Worm (Caenorhabditis elegans) whole organism, young adult: ENCODE data around the gene M01H9.4.

Experiments used
- C06A6.2 ChIP-seq: fragments of 200-800 bp; sonication (Bioruptor generic); conservative IDR thresholded peaks from 2 replicates; pipeline ENCODE4 v1.3.6; 2022; ENCODE audit warnings: missing genetic modification characterization, missing compliant biosample characterization
- D2030.7 ChIP-seq: fragments of 200-800 bp; sonication (Bioruptor generic); IDR thresholded peaks from 2 replicates; pipeline ENCODE4 v1.3.6; 2022; ENCODE audit warnings: missing genetic modification reagents, missing genetic modification characterization, missing compliant biosample characterization
- F23B12.7 ChIP-seq: sonication (generic microtip); optimal IDR thresholded peaks from 2 replicates; lab custom pipeline; 2017; ENCODE audit warnings: missing genetic modification characterization, mild to moderate bottlenecking, missing compliant biosample characterization, antibody characterized with exemption, moderate library complexity; ENCODE audit not compliant: insufficient read depth
- F57C9.4 ChIP-seq: sonication (generic microtip); optimal IDR thresholded peaks from 2 replicates; lab custom pipeline; 2017; ENCODE audit warnings: mild to moderate bottlenecking, missing genetic modification characterization, missing compliant biosample characterization
- K11D2.4 ChIP-seq: fragments of 200-800 bp; sonication (Bioruptor generic); IDR thresholded peaks from 2 replicates; pipeline ENCODE4 v1.3.6; 2022; ENCODE audit warnings: missing genetic modification reagents, missing genetic modification characterization, missing compliant biosample characterization
- Y53G8AR.9 ChIP-seq: fragments of 200-800 bp; sonication (Bioruptor generic); conservative IDR thresholded peaks from 2 replicates; pipeline ENCODE4 v1.3.6; 2022; ENCODE audit warnings: missing genetic modification reagents, missing genetic modification characterization, missing compliant biosample characterization
- Y56A3A.18 ChIP-seq: fragments of 200-800 bp; sonication (Bioruptor generic); IDR thresholded peaks from 2 replicates; pipeline ENCODE4 v1.3.6; 2022; ENCODE audit warnings: missing genetic modification reagents, missing genetic modification characterization, missing compliant biosample characterization
- Y95B8A.8 ChIP-seq: fragments of 200-800 bp; sonication (Bioruptor generic); IDR thresholded peaks from 2 replicates; pipeline ENCODE4 v1.3.6; 2022; ENCODE audit warnings: missing genetic modification reagents, missing genetic modification characterization, missing compliant biosample characterization
- aptf-3 ChIP-seq: fragments of 200-800 bp; sonication (Bioruptor generic); IDR thresholded peaks from 2 replicates; pipeline ENCODE4 v1.3.6; 2022; ENCODE audit warnings: missing genetic modification characterization, missing compliant biosample characterization
- bed-2 ChIP-seq: fragments of 200-800 bp; sonication (Bioruptor generic); IDR thresholded peaks from 2 replicates; pipeline ENCODE4 v1.3.6; 2022; ENCODE audit warnings: missing genetic modification reagents, missing genetic modification characterization, missing compliant biosample characterization
- cebp-1 ChIP-seq, 2 experiments: fragments of 200-800 bp in 1 of 2; sonication (Bioruptor generic) in 1 of 2; sonication (generic microtip) in 1 of 2; IDR thresholded peaks in 1 of 2; optimal IDR thresholded peaks in 1 of 2; 2 replicates each; pipeline versions ENCODE4 v1.3.6 to Lab custom; 2017 to 2022; ENCODE audit warnings: missing compliant biosample characterization in 2 of 2, missing genetic modification characterization in 2 of 2, mild to moderate bottlenecking in 1 of 2, missing genetic modification reagents in 1 of 2, moderate library complexity in 1 of 2
- ceh-40 ChIP-seq: fragments of 200-800 bp; sonication (Bioruptor generic); IDR thresholded peaks from 2 replicates; pipeline ENCODE4 v1.3.6; 2022; ENCODE audit warnings: missing genetic modification characterization, missing compliant biosample characterization
- ceh-58 ChIP-seq: fragments of 200-800 bp; sonication (Bioruptor generic); IDR thresholded peaks from 2 replicates; pipeline ENCODE4 v1.3.6; 2022; ENCODE audit warnings: missing genetic modification characterization, missing compliant biosample characterization
- ceh-79 ChIP-seq: sonication (generic microtip); optimal IDR thresholded peaks from 2 replicates; lab custom pipeline; 2017; ENCODE audit warnings: mild to moderate bottlenecking, missing genetic modification characterization, missing compliant biosample characterization
- ceh-91 ChIP-seq: fragments of 200-800 bp; sonication (Bioruptor generic); IDR thresholded peaks from 2 replicates; pipeline ENCODE4 v1.3.6; 2022; ENCODE audit warnings: missing genetic modification reagents, missing genetic modification characterization, missing compliant biosample characterization
- chd-7 ChIP-seq: sonication (generic microtip); optimal IDR thresholded peaks from 2 replicates; lab custom pipeline; 2016; ENCODE audit warnings: mild to moderate bottlenecking, missing genetic modification characterization, moderate library complexity, missing compliant biosample characterization
- die-1 ChIP-seq: sonication (generic microtip); optimal IDR thresholded peaks from 2 replicates; lab custom pipeline; 2016; ENCODE audit warnings: missing genotype, mild to moderate bottlenecking, missing genetic modification characterization, missing compliant biosample characterization
- dox-1 ChIP-seq: fragments of 200-800 bp; sonication (Bioruptor generic); IDR thresholded peaks from 2 replicates; pipeline ENCODE4 v1.3.6; 2022; ENCODE audit warnings: missing genetic modification reagents, missing genetic modification characterization, missing compliant biosample characterization
- dpl-1 ChIP-seq: fragments of 150-350 bp; optimal IDR thresholded peaks from 2 replicates; lab custom pipeline; 2014; ENCODE audit warnings: missing biosample characterization, missing genetic modification reagents, missing genetic modification characterization
- him-1 ChIP-seq: sonication (generic microtip); optimal IDR thresholded peaks from 2 replicates; lab custom pipeline; 2016; ENCODE audit warnings: missing genotype, missing genetic modification reagents, missing genetic modification characterization, missing compliant biosample characterization
- hmg-1.2 ChIP-seq: fragments of 200-800 bp; sonication (Bioruptor generic); IDR thresholded peaks from 2 replicates; pipeline ENCODE4 v1.3.6; 2022; ENCODE audit warnings: missing genetic modification reagents, missing genetic modification characterization, missing compliant biosample characterization
- hsf-1 ChIP-seq: fragments of 200-800 bp; sonication (Bioruptor generic); IDR thresholded peaks from 2 replicates; pipeline ENCODE4 v1.3.6; 2022; ENCODE audit warnings: missing genetic modification reagents, missing genetic modification characterization, missing compliant biosample characterization
- let-526 ChIP-seq: fragments of 200-800 bp; sonication (Bioruptor generic); IDR thresholded peaks from 2 replicates; pipeline ENCODE4 v1.3.6; 2022; ENCODE audit warnings: missing genetic modification reagents, missing genetic modification characterization, missing compliant biosample characterization
- lin-26 ChIP-seq: fragments of 200-800 bp; sonication (Bioruptor generic); IDR thresholded peaks from 2 replicates; pipeline ENCODE4 v1.3.6; 2022; ENCODE audit warnings: missing genetic modification reagents, missing genetic modification characterization, missing compliant biosample characterization
- lin-35 ChIP-seq, 3 experiments: fragments of 150-350 bp in 2 of 3; sonication (generic microtip) in 1 of 3; optimal IDR thresholded peaks; 2 replicates each; lab custom pipeline; 2014 to 2018; ENCODE audit warnings: missing biosample characterization in 3 of 3, missing genetic modification characterization in 3 of 3, missing genetic modification reagents in 3 of 3
- lsl-1 ChIP-seq: fragments of 200-800 bp; sonication (Bioruptor generic); optimal IDR thresholded peaks from 2 replicates; lab custom pipeline; 2018; ENCODE audit warnings: mild to moderate bottlenecking, missing genetic modification characterization, moderate library complexity, missing compliant biosample characterization
- madf-10 ChIP-seq: sonication (generic microtip); optimal IDR thresholded peaks from 2 replicates; lab custom pipeline; 2016; ENCODE audit warnings: mild to moderate bottlenecking, missing genetic modification characterization, missing compliant biosample characterization
- madf-6 ChIP-seq: fragments of 200-800 bp; sonication (Bioruptor generic); IDR thresholded peaks from 2 replicates; pipeline ENCODE4 v1.3.6; 2022; ENCODE audit warnings: missing genetic modification reagents, missing genetic modification characterization, missing compliant biosample characterization
- madf-8 ChIP-seq: fragments of 200-800 bp; sonication (Bioruptor generic); conservative IDR thresholded peaks from 2 replicates; pipeline ENCODE4 v1.3.6; 2022; ENCODE audit warnings: missing genetic modification reagents, missing genetic modification characterization, missing compliant biosample characterization
- mcd-1 ChIP-seq: fragments of 200-800 bp; sonication (Bioruptor generic); IDR thresholded peaks from 2 replicates; pipeline ENCODE4 v1.3.6; 2022; ENCODE audit warnings: missing genetic modification reagents, missing genetic modification characterization, missing compliant biosample characterization
- mes-4 ChIP-seq: sonication (generic microtip); optimal IDR thresholded peaks from 2 replicates; lab custom pipeline; 2016; ENCODE audit warnings: missing genotype, missing genetic modification characterization, missing compliant biosample characterization
- nfya-1 ChIP-seq: sonication (generic microtip); optimal IDR thresholded peaks from 2 replicates; lab custom pipeline; 2017; ENCODE audit warnings: antibody characterized with exemption, missing compliant biosample characterization, missing genetic modification characterization, borderline replicate concordance; ENCODE audit not compliant: insufficient read depth
- nfyb-1 ChIP-seq: fragments of 200-800 bp; sonication (Bioruptor generic); IDR thresholded peaks from 2 replicates; pipeline ENCODE4 v1.3.6; 2022; ENCODE audit warnings: missing genetic modification reagents, missing genetic modification characterization, missing compliant biosample characterization
- rcor-1 ChIP-seq: fragments of 200-800 bp; sonication (Bioruptor generic); IDR thresholded peaks from 2 replicates; pipeline ENCODE4 v1.3.6; 2022; ENCODE audit warnings: missing genetic modification reagents, missing genetic modification characterization, missing compliant biosample characterization
- rec-8 ChIP-seq, 2 experiments: sonication (generic microtip); optimal IDR thresholded peaks; 2 replicates each; lab custom pipeline; 2016; ENCODE audit warnings: mild to moderate bottlenecking in 2 of 2, missing genetic modification characterization in 2 of 2, missing genetic modification reagents in 2 of 2, missing genotype in 2 of 2, missing biosample characterization in 1 of 2, missing compliant biosample characterization in 1 of 2, moderate library complexity in 1 of 2
- rpc-1 ChIP-seq, 2 experiments: fragments of 150-350 bp in 1 of 2; sonication (generic microtip) in 1 of 2; optimal IDR thresholded peaks; 2 replicates each; lab custom pipeline; 2014 to 2018; ENCODE audit warnings: missing biosample characterization in 1 of 2, missing genetic modification characterization in 1 of 2, missing genetic modification reagents in 1 of 2, missing genotype in 1 of 2
- sdz-38 ChIP-seq: sonication (generic microtip); optimal IDR thresholded peaks from 2 replicates; lab custom pipeline; 2016; ENCODE audit warnings: missing genotype, missing genetic modification characterization, missing compliant biosample characterization
- snpc-1.1 ChIP-seq: sonication (generic microtip); optimal IDR thresholded peaks from 2 replicates; lab custom pipeline; 2017; ENCODE audit warnings: missing genetic modification characterization, mild to moderate bottlenecking, missing compliant biosample characterization, antibody characterized with exemption, moderate library complexity, missing genotype, missing genetic modification reagents; ENCODE audit not compliant: insufficient read depth
- snpc-1.3 ChIP-seq: sonication (generic microtip); optimal IDR thresholded peaks from 2 replicates; lab custom pipeline; 2017; ENCODE audit warnings: missing genetic modification characterization, mild to moderate bottlenecking, missing compliant biosample characterization, antibody characterized with exemption, moderate library complexity, missing genotype, missing genetic modification reagents; ENCODE audit not compliant: insufficient read depth
- tbp1 ChIP-seq: fragments of 200-800 bp; sonication (Bioruptor generic); optimal IDR thresholded peaks from 2 replicates; lab custom pipeline; 2018; ENCODE audit warnings: mild to moderate bottlenecking, missing genetic modification characterization, missing compliant biosample characterization
- unc-130 ChIP-seq: sonication (generic microtip); optimal IDR thresholded peaks from 2 replicates; lab custom pipeline; 2016; ENCODE audit warnings: missing genetic modification reagents, missing genetic modification characterization, missing compliant biosample characterization
- xnd-1 ChIP-seq: sonication (generic microtip); optimal IDR thresholded peaks from 2 replicates; lab custom pipeline; 2016; ENCODE audit warnings: missing genotype, missing genetic modification reagents, missing genetic modification characterization, missing compliant biosample characterization
- ztf-18 ChIP-seq: sonication (generic microtip); optimal IDR thresholded peaks from 2 replicates; lab custom pipeline; 2016; ENCODE audit warnings: missing genotype, mild to moderate bottlenecking, missing genetic modification characterization, missing compliant biosample characterization
- ztf-22 ChIP-seq: fragments of 200-800 bp; sonication (Bioruptor generic); optimal IDR thresholded peaks from 2 replicates; lab custom pipeline; 2018; ENCODE audit warnings: mild to moderate bottlenecking, missing genetic modification characterization, moderate library complexity, missing compliant biosample characterization
- ztf-26 ChIP-seq: sonication (generic microtip); optimal IDR thresholded peaks from 2 replicates; lab custom pipeline; 2017; ENCODE audit warnings: missing genetic modification characterization, missing compliant biosample characterization
- ztf-6 ChIP-seq: fragments of 200-800 bp; sonication (Bioruptor generic); IDR thresholded peaks from 2 replicates; pipeline ENCODE4 v1.3.6; 2022; ENCODE audit warnings: missing genetic modification reagents, missing genetic modification characterization, missing compliant biosample characterization

M01H9.4 gene

ce11 chrIV:4513269-4513819 lies 30.6 kb upstream of the M01H9.4 start, which contains the start of gene sar-1 (continued):
- peak; percentile 61; the same call in 1 of the 2 replicates for TF ChIP-seq hsf-1 (GFP tag; lab: Robert Waterston, UW)
- TF ChIP-seq lsl-1 = peak; percentile 61
- peak; percentile 66 for TF ChIP-seq D2030.7 (GFP tag; lab: Robert Waterston, UW)
- TF ChIP-seq tbp1 = peak; percentile 59
- TF ChIP-seq ztf-22 (GFP tag; lab: Kevin White, UChicago) = no peak
- TF ChIP-seq Y53G8AR.9 = peak; percentile 80; the same call in 1 of the 2 replicates
- TF ChIP-seq ceh-58 (GFP tag; lab: Robert Waterston, UW) = no peak
- TF ChIP-seq rpc-1 (optimal IDR thresholded peaks at IDR 0.05; lab: Kevin White, UChicago) = no peak
- no peak for TF ChIP-seq rpc-1 (tag; optimal IDR thresholded peaks at IDR 0.05; lab: Kevin White, UChicago)
- TF ChIP-seq dox-1 (GFP tag; lab: Robert Waterston, UW) = peak; percentile 85
- peak in 2 of 3 experiments; percentile 43 to 76 for TF ChIP-seq lin-35 (GFP tag; optimal IDR thresholded peaks at IDR 0.05; lab: Kevin White, UChicago)
- TF ChIP-seq mes-4 (tag; lab: Kevin White, UChicago) = no peak
- no peak for TF ChIP-seq bed-2 (GFP tag; lab: Robert Waterston, UW)
- peak; percentile 17 for TF ChIP-seq dpl-1 (GFP tag; lab: Kevin White, UChicago)
- TF ChIP-seq rcor-1 (GFP tag; lab: Robert Waterston, UW) = peak; percentile 53
- TF ChIP-seq nfya-1 (tag; lab: Kevin White, UChicago) = no peak
- peak; percentile 24 for TF ChIP-seq madf-10 (tag; lab: Kevin White, UChicago)
- TF ChIP-seq Y95B8A.8 = no peak
- no peak for TF ChIP-seq die-1
- peak; percentile 58 for TF ChIP-seq xnd-1
- no peak for TF ChIP-seq cebp-1 (GFP tag; IDR thresholded peaks at IDR 0.05; lab: Robert Waterston, UW)
- peak; percentile 71 for TF ChIP-seq cebp-1 (tag; optimal IDR thresholded peaks at IDR 0.05; lab: Kevin White, UChicago)
- peak; percentile 8 for TF ChIP-seq F23B12.7 (tag; lab: Kevin White, UChicago)
- TF ChIP-seq ceh-79 (tag; lab: Kevin White, UChicago) = no peak
- TF ChIP-seq Y56A3A.18 (GFP tag; lab: Robert Waterston, UW) = peak; percentile 40; the same call in 1 of the 2 replicates
- TF ChIP-seq snpc-1.3 = no peak
- TF ChIP-seq ztf-26 (tag; lab: Kevin White, UChicago) = peak; percentile 51
- TF ChIP-seq ztf-18 (tag; lab: Kevin White, UChicago) = peak; percentile 97
- peak; percentile 75 for TF ChIP-seq madf-6 (GFP tag; lab: Robert Waterston, UW)
- TF ChIP-seq mcd-1 = peak; percentile 88
- TF ChIP-seq C06A6.2 = 0 out of 2 replicates have a peak, but pooled peaks have one; percentile 34
- no peak for TF ChIP-seq ceh-40 (GFP tag; lab: Robert Waterston, UW)
- no peak for TF ChIP-seq him-1
- TF ChIP-seq hmg-1.2 = peak; percentile 53
- peak; percentile 65 for TF ChIP-seq nfyb-1 (GFP tag; lab: Robert Waterston, UW)
- peak; percentile 68 for TF ChIP-seq chd-7 (tag; lab: Kevin White, UChicago)
- TF ChIP-seq sdz-38 (tag; lab: Kevin White, UChicago) = no peak
- TF ChIP-seq madf-8 = peak; percentile 63
- TF ChIP-seq let-526 (GFP tag; lab: Robert Waterston, UW) = 0 out of 2 replicates have a peak, but pooled peaks have one; percentile 7
- no peak for TF ChIP-seq unc-130 (GFP tag; lab: Kevin White, UChicago)
- no peak for TF ChIP-seq ztf-6 (GFP tag; lab: Robert Waterston, UW)
- no peak for TF ChIP-seq F57C9.4 (tag; lab: Kevin White, UChicago)
- no peak for TF ChIP-seq rec-8 (tag; optimal IDR thresholded peaks at IDR 0.05; lab: Kevin White, UChicago)
- no peak for TF ChIP-seq lin-26 (GFP tag; lab: Robert Waterston, UW)
- TF ChIP-seq snpc-1.1 (tag; lab: Kevin White, UChicago) = no peak
- peak; percentile 82 for TF ChIP-seq K11D2.4 (GFP tag; lab: Robert Waterston, UW)
- TF ChIP-seq ceh-91 (GFP tag; lab: Robert Waterston, UW) = 0 out of 2 replicates have a peak, but pooled peaks have one; percentile 43
- TF ChIP-seq aptf-3 (GFP tag; lab: Robert Waterston, UW) = no peak
